Worm (Caenorhabditis elegans) whole organism, L4 larva: ENCODE results near the gene K09H11.4.

Source experiments
- D1046.2 ChIP-seq: fragments of 200-800 bp; sonication (Bioruptor generic); IDR thresholded peaks from 2 replicates; pipeline ENCODE4 v1.3.6; 2022; ENCODE audit warnings: missing genetic modification characterization, missing compliant biosample characterization
- egl-43 ChIP-seq: fragments of 200-800 bp; sonication (Bioruptor generic); IDR thresholded peaks from 2 replicates; pipeline ENCODE4 v1.3.6; 2022; ENCODE audit warnings: missing genetic modification reagents, missing genetic modification characterization, missing compliant biosample characterization
- hlh-11 ChIP-seq: fragments of 200-800 bp; sonication (Bioruptor generic); optimal IDR thresholded peaks from 2 replicates; lab custom pipeline; 2018; ENCODE audit warnings: mild to moderate bottlenecking, missing genetic modification characterization, missing compliant biosample characterization
- lin-15B ChIP-seq: fragments of 150-350 bp; sonication (generic microtip); optimal IDR thresholded peaks from 3 replicates; lab custom pipeline; 2014; ENCODE audit warnings: missing biosample characterization, missing genetic modification characterization

DNA sequence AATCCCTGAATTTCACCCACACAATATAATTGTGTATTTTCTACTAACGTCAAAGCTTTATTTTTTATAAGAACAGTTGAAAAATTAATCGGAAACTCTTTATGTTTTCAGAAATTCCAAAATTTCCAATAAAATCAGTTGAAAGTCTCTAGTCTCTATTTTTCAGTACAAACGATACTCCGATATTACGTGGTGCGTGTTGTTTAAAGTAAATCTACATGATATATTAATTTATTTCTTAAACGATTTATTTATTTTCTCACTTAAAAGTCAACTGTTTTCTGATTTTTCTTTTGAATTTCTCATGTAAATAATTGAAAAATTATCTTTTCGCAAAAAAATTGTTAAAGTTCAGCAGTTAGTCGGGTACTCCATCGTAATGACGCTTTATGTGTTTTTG lies 14.2 kb downstream of the K09H11.4 start:
- TF ChIP-seq hlh-11: no peak
- TF ChIP-seq egl-43: no peak
- TF ChIP-seq D1046.2 (GFP tag; lab: Robert Waterston, UW): no peak
- no peak for TF ChIP-seq lin-15B
